Worm (Caenorhabditis elegans): Measurements from ENCODE around the gene str-204.

- TF ChIP-seq ama-1 (optimal IDR thresholded peaks at IDR 0.05), result no peak
- no peak for TF ChIP-seq ceh-13 (GFP tag; optimal IDR thresholded peaks at IDR 0.05)
- TF ChIP-seq hmg-4 (GFP tag; optimal IDR thresholded peaks at IDR 0.05), result no peak
- TF ChIP-seq ets-7 (tag; optimal IDR thresholded peaks at IDR 0.05), result no peak
- TF ChIP-seq tbx-11 (GFP tag; IDR thresholded peaks at IDR 0.05), result no peak
- no peak for TF ChIP-seq hmbx-1 (tag; optimal IDR thresholded peaks at IDR 0.05)
- TF ChIP-seq flt-1 (GFP tag; IDR thresholded peaks at IDR 0.05), result no peak
- TF ChIP-seq sea-1 (GFP tag; conservative IDR thresholded peaks at IDR 0.05), result no peak
- TF ChIP-seq pes-1 (GFP tag; IDR thresholded peaks at IDR 0.05), result no peak
- TF ChIP-seq hnd-1 (tag; optimal IDR thresholded peaks at IDR 0.05), result no peak
Measured at ce11 chrV:7201353-7201752, 41.9 kb downstream of the str-204 start.
